4 fruit fly cellular contexts compared by ENCODE assay signal in genomic region chr3R:24084975-24085374, dm6.
TF ChIP-seq lines count a peak whose summit lies in the region.

No protein-coding gene starts in this region.

- no peak for TF ChIP-seq CTCF in whole organism, embryonic (GFP tag; optimal IDR thresholded peaks at IDR 0.05; lab: Kevin White, UChicago)

TF ChIP-seq in whole organism, adult, 20 proteins besides CTCF, POLR2A, EP300 and RAD21:
- TF ChIP-seq kay (GFP tag; lab: Kevin White, UChicago; ENCODE audit: borderline replicate concordance) (peak; percentile 83), bab1 (GFP tag; optimal IDR thresholded peaks at IDR 0.05; lab: Kevin White, UChicago) (no peak), Clk (GFP tag; optimal IDR thresholded peaks at IDR 0.05; lab: Kevin White, UChicago) (no peak), cic (GFP tag; optimal IDR thresholded peaks at IDR 0.05; lab: Kevin White, UChicago) (peak; percentile 89)

TF ChIP-seq in whole organism, embryonic, 481 proteins besides CTCF, POLR2A, EP300 and RAD21:
- TF ChIP-seq gro (GFP tag; optimal IDR thresholded peaks at IDR 0.05; lab: Kevin White, UChicago): peak; percentile 56
- TF ChIP-seq CG14014 (GFP tag; IDR thresholded peaks at IDR 0.05; lab: Robert Waterston, UW): no peak
- TF ChIP-seq seq (GFP tag; IDR thresholded peaks at IDR 0.05; lab: Robert Waterston, UW): no peak
- no peak for TF ChIP-seq phol (tag; optimal IDR thresholded peaks at IDR 0.05; lab: Kevin White, UChicago)
- peak; percentile 94 for TF ChIP-seq mirr (GFP tag; optimal IDR thresholded peaks at IDR 0.05; lab: Kevin White, UChicago)
- TF ChIP-seq CG7987 (GFP tag; optimal IDR thresholded peaks at IDR 0.05; lab: Kevin White, UChicago): no peak
- peak; percentile 99 for TF ChIP-seq exex (tag; optimal IDR thresholded peaks at IDR 0.05; lab: Kevin White, UChicago)
- peak; percentile 64 for TF ChIP-seq sug (tag; optimal IDR thresholded peaks at IDR 0.05; lab: Kevin White, UChicago)
- TF ChIP-seq cwo (GFP tag; optimal IDR thresholded peaks at IDR 0.05; lab: Kevin White, UChicago): peak; percentile 17
- TF ChIP-seq sd (tag; optimal IDR thresholded peaks at IDR 0.05; lab: Kevin White, UChicago): peak; percentile 94
- peak; percentile 82 for TF ChIP-seq CG34376 (GFP tag; optimal IDR thresholded peaks at IDR 0.05; lab: Kevin White, UChicago)
- peak; percentile 26 for TF ChIP-seq HmgZ (tag; optimal IDR thresholded peaks at IDR 0.05; lab: Kevin White, UChicago)
- peak; percentile 14 for TF ChIP-seq lab (GFP tag; optimal IDR thresholded peaks at IDR 0.05; lab: Kevin White, UChicago)
- peak; percentile 7 for TF ChIP-seq grn (GFP tag; optimal IDR thresholded peaks at IDR 0.05; lab: Kevin White, UChicago)
- TF ChIP-seq CG4707 (GFP tag; optimal IDR thresholded peaks at IDR 0.05; lab: Kevin White, UChicago): no peak
- TF ChIP-seq CG8281 (tag; optimal IDR thresholded peaks at IDR 0.05; lab: Kevin White, UChicago): peak; percentile 1
- peak; percentile 19; the same call in 1 of the 2 replicates for TF ChIP-seq GATAe (GFP tag; conservative IDR thresholded peaks at IDR 0.05; lab: Robert Waterston, UW)
- peak; percentile 16 for TF ChIP-seq CG18599 (GFP tag; optimal IDR thresholded peaks at IDR 0.05; lab: Kevin White, UChicago)

TF ChIP-seq in whole organism, prepupa, 60 proteins besides CTCF, POLR2A, EP300 and RAD21:
- TF ChIP-seq Hr39 (GFP tag; optimal IDR thresholded peaks at IDR 0.05; lab: Kevin White, UChicago) (no peak), CG11294 (GFP tag; IDR thresholded peaks at IDR 0.05; lab: Robert Waterston, UW) (no peak), vri (GFP tag; optimal IDR thresholded peaks at IDR 0.05; lab: Kevin White, UChicago) (peak; percentile 13), CG6792 (GFP tag; optimal IDR thresholded peaks at IDR 0.05; lab: Kevin White, UChicago) (no peak), Eip93F (GFP tag; optimal IDR thresholded peaks at IDR 0.05; lab: Kevin White, UChicago) (peak; percentile 40)

TF ChIP-seq in whole organism, wandering third instar larva, 38 proteins besides CTCF, POLR2A, EP300 and RAD21:
- no peak for TF ChIP-seq N (GFP tag; optimal IDR thresholded peaks at IDR 0.05; lab: Kevin White, UChicago)
- no peak for TF ChIP-seq rgr (GFP tag; optimal IDR thresholded peaks at IDR 0.05; lab: Kevin White, UChicago)
- no peak for TF ChIP-seq fru (GFP tag; optimal IDR thresholded peaks at IDR 0.05; lab: Kevin White, UChicago)
- peak; percentile 34 for TF ChIP-seq brk (GFP tag; optimal IDR thresholded peaks at IDR 0.05; lab: Kevin White, UChicago)
- no peak for TF ChIP-seq GATAd (GFP tag; optimal IDR thresholded peaks at IDR 0.05; lab: Kevin White, UChicago)
- TF ChIP-seq Hr83 (GFP tag; optimal IDR thresholded peaks at IDR 0.05; lab: Kevin White, UChicago; ENCODE audit: poor library complexity, severe bottlenecking): no peak
- peak; percentile 66 for TF ChIP-seq CrebA (GFP tag; optimal IDR thresholded peaks at IDR 0.05; lab: Kevin White, UChicago; ENCODE audit: borderline replicate concordance)
- no peak for TF ChIP-seq pan (optimal IDR thresholded peaks at IDR 0.05; lab: Kevin White, UChicago)
- TF ChIP-seq tai (GFP tag; optimal IDR thresholded peaks at IDR 0.05; lab: Kevin White, UChicago): no peak
- no peak for TF ChIP-seq br (GFP tag; optimal IDR thresholded peaks at IDR 0.05; lab: Kevin White, UChicago)
- TF ChIP-seq Vsx2 (GFP tag; optimal IDR thresholded peaks at IDR 0.05; lab: Kevin White, UChicago; ENCODE audit: partially characterized antibody): no peak
- no peak for TF ChIP-seq dmrt93B (GFP tag; optimal IDR thresholded peaks at IDR 0.05; lab: Kevin White, UChicago)
- TF ChIP-seq Dif (GFP tag; optimal IDR thresholded peaks at IDR 0.05; lab: Kevin White, UChicago; ENCODE audit: partially characterized antibody): no peak
- TF ChIP-seq HLH106 (tag; optimal IDR thresholded peaks at IDR 0.05; lab: Kevin White, UChicago): no peak
- TF ChIP-seq lola (GFP tag; optimal IDR thresholded peaks at IDR 0.05; lab: Kevin White, UChicago): no peak
- TF ChIP-seq Hnf4 (GFP tag; optimal IDR thresholded peaks at IDR 0.05; lab: Kevin White, UChicago): no peak
- TF ChIP-seq OdsH (GFP tag; optimal IDR thresholded peaks at IDR 0.05; lab: Kevin White, UChicago): no peak
- no peak for TF ChIP-seq Jra (GFP tag; optimal IDR thresholded peaks at IDR 0.05; lab: Kevin White, UChicago)
- no peak for TF ChIP-seq woc (GFP tag; optimal IDR thresholded peaks at IDR 0.05; lab: Kevin White, UChicago)
- no peak for TF ChIP-seq Mio (GFP tag; optimal IDR thresholded peaks at IDR 0.05; lab: Kevin White, UChicago)
- TF ChIP-seq Sp1 (GFP tag; optimal IDR thresholded peaks at IDR 0.05; lab: Kevin White, UChicago): no peak
- peak; percentile 33 for TF ChIP-seq h (GFP tag; optimal IDR thresholded peaks at IDR 0.05; lab: Kevin White, UChicago)
